Worm (Caenorhabditis elegans) whole organism, midembryonic: ENCODE results near the gene exc-6.

ENCODE experiments used
- T22C8.4 ChIP-seq: fragments of 200-800 bp; sonication (Bioruptor generic); IDR thresholded peaks from 2 replicates; pipeline ENCODE4 v1.3.6; 2022; ENCODE audit warnings: missing genetic modification characterization, missing compliant biosample characterization
- cog-1 ChIP-seq: sonication (generic microtip); optimal IDR thresholded peaks from 2 replicates; lab custom pipeline; 2016; ENCODE audit warnings: missing genetic modification characterization, missing compliant biosample characterization
- flt-1 ChIP-seq: fragments of 200-800 bp; sonication (Bioruptor generic); IDR thresholded peaks from 2 replicates; pipeline ENCODE4 v1.3.6; 2022; ENCODE audit warnings: missing genetic modification characterization, missing compliant biosample characterization
- klf-2 ChIP-seq: fragments of 200-800 bp; sonication (Bioruptor generic); conservative IDR thresholded peaks from 2 replicates; pipeline ENCODE4 v1.3.6; 2022; ENCODE audit warnings: missing genetic modification reagents, missing genetic modification characterization, missing compliant biosample characterization
- med-1 ChIP-seq: sonication (generic microtip); optimal IDR thresholded peaks from 2 replicates; lab custom pipeline; 2017; ENCODE audit warnings: missing genetic modification characterization, mild to moderate bottlenecking, missing compliant biosample characterization, antibody characterized with exemption, missing genetic modification reagents; ENCODE audit not compliant: insufficient read depth
- ref-1 ChIP-seq: fragments of 200-800 bp; sonication (Bioruptor generic); conservative IDR thresholded peaks from 2 replicates; pipeline ENCODE4 v1.3.6; 2022; ENCODE audit warnings: missing genetic modification reagents, missing genetic modification characterization, missing compliant biosample characterization
- tab-1 ChIP-seq: fragments of 200-800 bp; sonication (Bioruptor generic); IDR thresholded peaks from 2 replicates; pipeline ENCODE4 v1.3.6; 2022; ENCODE audit warnings: missing genetic modification characterization, missing compliant biosample characterization
- ztf-23 ChIP-seq: fragments of 200-800 bp; sonication (Bioruptor generic); IDR thresholded peaks from 2 replicates; pipeline ENCODE4 v1.3.6; 2022; ENCODE audit warnings: missing genetic modification reagents, missing genetic modification characterization, missing compliant biosample characterization
- ztf-29 ChIP-seq: fragments of 200-800 bp; sonication (Bioruptor generic); IDR thresholded peaks from 2 replicates; pipeline ENCODE4 v1.3.6; 2022; ENCODE audit warnings: missing genetic modification reagents, missing genetic modification characterization, missing compliant biosample characterization

exc-6 gene

DNA sequence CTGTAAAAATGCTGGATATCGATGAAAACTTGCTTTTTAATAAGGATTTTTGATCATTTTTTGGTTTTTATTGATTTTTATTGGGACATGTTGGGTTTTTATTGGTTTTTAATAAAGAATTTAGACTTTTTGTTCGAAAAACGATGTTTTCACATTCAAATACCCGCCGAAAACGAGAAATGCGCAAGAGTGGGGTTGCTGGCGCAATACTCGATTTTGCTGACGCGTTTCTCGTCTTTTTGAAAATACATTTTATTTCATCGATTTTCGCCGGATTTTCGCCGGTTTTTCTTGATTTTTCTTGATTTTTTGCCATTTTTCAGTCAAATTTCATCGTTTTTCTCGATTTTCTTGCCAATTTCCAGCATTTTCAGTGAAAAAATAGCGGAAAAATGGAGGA, 39.8 kb downstream of the exc-6 start, which contains the start of gene smr-1:
smr-1 (plus strand) TSS at position 375 of the 400 bp plus-strand sequence.
- TF ChIP-seq tab-1 (GFP tag; lab: Robert Waterston, UW) = peak; percentile 40; the same call in 1 of the 2 replicates
- TF ChIP-seq ztf-29 = no peak
- 0 out of 2 replicates have a peak, but pooled peaks have one; percentile 53 for TF ChIP-seq klf-2 (GFP tag; lab: Robert Waterston, UW)
- TF ChIP-seq flt-1 (GFP tag; lab: Robert Waterston, UW) = 0 out of 2 replicates have a peak, but pooled peaks have one; percentile 51
- peak; percentile 35 for TF ChIP-seq med-1 (GFP tag; lab: Kevin White, UChicago)
- peak; percentile 78 for TF ChIP-seq ztf-23 (GFP tag; lab: Robert Waterston, UW)
- TF ChIP-seq T22C8.4 (GFP tag; lab: Robert Waterston, UW) = peak; percentile 40; the same call in 1 of the 2 replicates
- no peak for TF ChIP-seq ref-1 (GFP tag; lab: Robert Waterston, UW)
- TF ChIP-seq cog-1 = no peak

DNA sequence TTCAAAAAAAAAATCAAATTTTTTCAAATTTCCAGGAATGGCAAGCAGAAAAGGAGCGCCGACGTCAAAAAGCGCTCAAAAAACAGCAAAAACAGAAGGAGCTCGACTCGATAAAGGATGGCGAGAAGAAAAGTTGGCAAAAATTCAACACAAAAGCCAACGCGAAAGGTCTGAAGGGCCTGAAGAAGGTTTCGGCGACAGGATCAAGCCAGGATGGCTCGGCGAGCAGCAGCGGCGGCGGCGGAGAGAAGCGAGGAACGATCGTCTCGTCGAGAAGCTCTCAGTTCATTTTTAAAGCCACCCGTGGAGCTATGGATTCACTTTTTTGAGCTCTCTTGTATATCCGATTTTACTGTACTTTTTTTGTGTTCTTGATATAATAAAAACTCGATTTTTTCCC, 41.8 kb downstream of the exc-6 start:
- TF ChIP-seq ztf-23 (GFP tag; lab: Robert Waterston, UW) = no peak
- TF ChIP-seq med-1 (GFP tag; lab: Kevin White, UChicago) = no peak
- TF ChIP-seq T22C8.4 (GFP tag; lab: Robert Waterston, UW) = no peak
- TF ChIP-seq flt-1 (GFP tag; lab: Robert Waterston, UW) = no peak
- TF ChIP-seq tab-1 (GFP tag; lab: Robert Waterston, UW) = no peak

DNA sequence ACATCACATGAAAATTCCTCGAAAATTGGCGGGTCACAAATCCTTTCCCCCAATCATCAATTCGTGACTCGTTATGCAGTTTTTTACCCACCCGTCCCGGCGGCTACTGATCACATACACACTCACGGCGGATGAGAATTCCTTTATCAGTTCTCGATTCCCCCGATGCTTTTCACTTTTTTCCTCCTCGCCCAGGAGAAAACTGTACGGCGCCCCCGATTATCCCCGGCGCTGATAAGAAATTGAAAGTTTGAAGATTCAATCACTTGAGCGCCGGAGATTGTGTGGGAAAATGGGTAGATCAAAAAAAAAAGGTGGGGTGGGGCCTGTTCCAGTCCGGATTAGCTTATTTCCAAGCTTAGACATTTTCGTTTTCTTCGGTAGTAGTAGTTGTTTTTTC, 44.9 kb downstream of the exc-6 start:
- no peak for TF ChIP-seq flt-1 (GFP tag; lab: Robert Waterston, UW)
- TF ChIP-seq tab-1 (GFP tag; lab: Robert Waterston, UW) = no peak
- TF ChIP-seq T22C8.4 (GFP tag; lab: Robert Waterston, UW) = no peak
- TF ChIP-seq klf-2 (GFP tag; lab: Robert Waterston, UW) = no peak
- no peak for TF ChIP-seq ztf-29

DNA sequence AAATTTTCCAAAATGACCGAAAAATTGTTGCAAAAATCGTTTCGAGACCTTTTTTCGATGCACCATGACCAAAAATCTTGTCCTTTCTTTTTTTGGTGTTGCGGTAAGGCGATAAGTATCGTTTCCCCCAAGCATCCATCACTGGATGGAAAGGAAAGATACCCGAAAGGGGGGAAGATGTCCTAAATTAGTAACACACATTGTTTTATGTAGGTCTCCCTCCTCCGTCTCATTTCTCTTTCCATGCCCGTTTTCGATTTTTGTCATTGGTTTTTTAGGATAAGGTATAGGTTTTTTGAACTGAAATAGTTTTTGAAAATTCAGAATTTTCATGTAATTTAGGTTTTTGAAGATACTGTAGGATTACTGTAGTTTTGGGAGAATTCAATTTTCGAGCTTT, 46.5 kb downstream of the exc-6 start:
- TF ChIP-seq ref-1 (GFP tag; lab: Robert Waterston, UW) = no peak
- TF ChIP-seq ztf-29 = no peak
- no peak for TF ChIP-seq klf-2 (GFP tag; lab: Robert Waterston, UW)
- no peak for TF ChIP-seq T22C8.4 (GFP tag; lab: Robert Waterston, UW)
- TF ChIP-seq cog-1 = no peak
- no peak for TF ChIP-seq tab-1 (GFP tag; lab: Robert Waterston, UW)
- TF ChIP-seq med-1 (GFP tag; lab: Kevin White, UChicago) = no peak
- no peak for TF ChIP-seq ztf-23 (GFP tag; lab: Robert Waterston, UW)

DNA sequence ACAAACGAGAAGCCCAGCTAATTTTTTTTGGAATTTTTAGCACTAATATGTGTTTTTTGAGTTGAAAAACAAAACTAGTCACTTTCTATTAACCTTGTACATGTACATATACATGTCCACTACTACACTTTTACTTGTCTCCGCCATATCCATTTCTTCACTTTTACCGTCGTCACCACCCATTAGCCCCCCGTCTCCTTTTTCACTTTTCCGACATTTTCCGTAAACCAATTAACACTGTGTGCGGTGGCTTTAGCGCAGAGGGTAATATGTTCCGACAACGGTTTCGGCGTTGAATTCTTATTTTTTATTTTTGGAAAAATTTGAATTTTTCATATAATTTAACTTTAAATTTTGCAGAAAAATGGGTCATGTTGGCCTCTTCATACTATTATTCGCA, 48.7 kb downstream of the exc-6 start, which contains the start of gene cdh-12:
cdh-12 (plus strand) TSS at position 365 of the 400 bp plus-strand sequence.
- TF ChIP-seq ztf-29 (no peak), T22C8.4 (GFP tag; lab: Robert Waterston, UW) (no peak), klf-2 (GFP tag; lab: Robert Waterston, UW) (no peak), cog-1 (no peak), ztf-23 (GFP tag; lab: Robert Waterston, UW) (no peak), ref-1 (GFP tag; lab: Robert Waterston, UW) (no peak), flt-1 (GFP tag; lab: Robert Waterston, UW) (no peak), tab-1 (GFP tag; lab: Robert Waterston, UW) (no peak)
